Fruit fly (Drosophila melanogaster) whole organism, wandering third instar larva: ENCODE data around the gene CG34159.

Experiments
- Abd-B ChIP-seq: fragments of >200 bp; optimal IDR thresholded peaks from 2 replicates; lab custom pipeline; 2017; ENCODE audit warnings: missing biosample characterization, missing genetic modification characterization
- CG32264 ChIP-seq: fragments of 200-800 bp; sonication (Bioruptor generic); optimal IDR thresholded peaks from 2 replicates; lab custom pipeline; 2016; ENCODE audit warnings: missing biosample characterization, missing genetic modification characterization
- CG9705 ChIP-seq: fragments of 200-800 bp; sonication (Bioruptor generic); optimal IDR thresholded peaks from 2 replicates; lab custom pipeline; 2018; ENCODE audit warnings: missing biosample characterization, mild to moderate bottlenecking, missing genetic modification characterization
- Dfd ChIP-seq: fragments of >200 bp; optimal IDR thresholded peaks from 2 replicates; lab custom pipeline; 2017; ENCODE audit warnings: missing biosample characterization, missing genetic modification characterization
- Dif ChIP-seq: fragments of 200-275, 200-300 bp; sonication (Bioruptor generic); optimal IDR thresholded peaks from 2 replicates; lab custom pipeline; 2018; ENCODE audit warnings: missing biosample characterization, missing genetic modification characterization; ENCODE audit not compliant: partially characterized antibody
- HLH106 ChIP-seq: fragments of 200-800 bp; optimal IDR thresholded peaks from 3 replicates; lab custom pipeline; 2019; ENCODE audit warnings: missing biosample characterization, mild to moderate bottlenecking, missing genetic modification characterization, moderate library complexity
- Hnf4 ChIP-seq: fragments of 200-800 bp; sonication (Bioruptor generic); optimal IDR thresholded peaks from 2 replicates; lab custom pipeline; 2016; ENCODE audit warnings: missing biosample characterization, mild to moderate bottlenecking, missing genetic modification characterization
- Hr83 ChIP-seq: fragments of 200-300 bp; sonication (Bioruptor generic); optimal IDR thresholded peaks from 2 replicates; lab custom pipeline; 2016; ENCODE audit warnings: missing biosample characterization, mild to moderate bottlenecking, missing genetic modification characterization, moderate library complexity; ENCODE audit not compliant: poor library complexity, severe bottlenecking
- Jra ChIP-seq: sonication (Bioruptor generic); optimal IDR thresholded peaks from 2 replicates; lab custom pipeline; 2016; ENCODE audit warnings: missing biosample characterization, missing genetic modification characterization
- Mio ChIP-seq: sonication (Bioruptor generic); optimal IDR thresholded peaks from 2 replicates; lab custom pipeline; 2016; ENCODE audit warnings: missing biosample characterization, missing genetic modification characterization
- Myc ChIP-seq: fragments of >200 bp; optimal IDR thresholded peaks from 2 replicates; lab custom pipeline; 2017
- N ChIP-seq: fragments of >200 bp; optimal IDR thresholded peaks from 2 replicates; lab custom pipeline; 2018; ENCODE audit warnings: missing biosample characterization, missing external identifiers, missing genetic modification characterization
- OdsH ChIP-seq: fragments of 200-800 bp; sonication (Bioruptor generic); optimal IDR thresholded peaks from 2 replicates; lab custom pipeline; 2016; ENCODE audit warnings: missing biosample characterization, mild to moderate bottlenecking, missing genetic modification characterization
- Rel ChIP-seq, 2 experiments: fragments of 200-800 bp; sonication (Bioruptor generic) in 1 of 2; optimal IDR thresholded peaks; 2 replicates in 1 of 2; 3 replicates in 1 of 2; lab custom pipeline; 2016 to 2019; ENCODE audit warnings: mild to moderate bottlenecking in 2 of 2, missing biosample characterization in 2 of 2, missing genetic modification characterization in 2 of 2, moderate library complexity in 1 of 2
- br ChIP-seq: fragments of 200-800 bp; sonication (Bioruptor generic); optimal IDR thresholded peaks from 2 replicates; lab custom pipeline; 2016; ENCODE audit warnings: missing biosample characterization, missing genetic modification characterization
- brk ChIP-seq: fragments of 200-800 bp; sonication (Bioruptor generic); optimal IDR thresholded peaks from 2 replicates; lab custom pipeline; 2016; ENCODE audit warnings: missing biosample characterization, mild to moderate bottlenecking, missing genetic modification characterization
- dl ChIP-seq, 2 experiments: fragments of 175-275, 200-275 bp in 1 of 2; fragments of 200-275 bp in 1 of 2; sonication (Bioruptor generic); optimal IDR thresholded peaks; lab custom pipeline; 2018; ENCODE audit warnings: mild to moderate bottlenecking in 2 of 2, missing biosample characterization in 2 of 2, missing genetic modification characterization in 2 of 2, moderate library complexity in 2 of 2; ENCODE audit not compliant: partially characterized antibody in 2 of 2, insufficient read depth in 1 of 2
- dmrt93B ChIP-seq: fragments of 200-800 bp; sonication (Bioruptor generic); optimal IDR thresholded peaks from 2 replicates; lab custom pipeline; 2018; ENCODE audit warnings: missing biosample characterization, mild to moderate bottlenecking, missing genetic modification characterization
- dsf ChIP-seq: sonication (Bioruptor generic); optimal IDR thresholded peaks from 2 replicates; lab custom pipeline; 2016; ENCODE audit warnings: missing biosample characterization, missing genetic modification characterization, borderline replicate concordance
- ey ChIP-seq: fragments of 200-800 bp; sonication (Bioruptor generic); optimal IDR thresholded peaks from 2 replicates; lab custom pipeline; 2016; ENCODE audit warnings: missing biosample characterization, missing genetic modification characterization
- foxo ChIP-seq, 2 experiments: fragments of 200-800 bp; sonication (Bioruptor generic); optimal IDR thresholded peaks; 2 replicates in 1 of 2; 3 replicates in 1 of 2; lab custom pipeline; 2016 to 2017; ENCODE audit warnings: missing biosample characterization in 2 of 2, missing genetic modification characterization in 2 of 2
- h ChIP-seq: fragments of 200-800 bp; sonication (Bioruptor generic); optimal IDR thresholded peaks from 3 replicates; lab custom pipeline; 2016; ENCODE audit warnings: missing biosample characterization, mild to moderate bottlenecking, missing genetic modification characterization
- jim ChIP-seq: fragments of 175-275, 200-325 bp; sonication (Bioruptor generic); optimal IDR thresholded peaks from 2 replicates; lab custom pipeline; 2016; ENCODE audit warnings: missing biosample characterization, mild to moderate bottlenecking, missing genetic modification characterization
- lola ChIP-seq: fragments of >200 bp; optimal IDR thresholded peaks from 2 replicates; lab custom pipeline; 2017; ENCODE audit warnings: missing biosample characterization, missing genetic modification characterization
- pan ChIP-seq: fragments of >200 bp; optimal IDR thresholded peaks from 2 replicates; lab custom pipeline; 2017
- psq ChIP-seq: fragments of 200-800 bp; sonication (Bioruptor generic); optimal IDR thresholded peaks from 3 replicates; lab custom pipeline; 2017; ENCODE audit warnings: missing biosample characterization, mild to moderate bottlenecking, missing genetic modification characterization, moderate library complexity
- rgr ChIP-seq: fragments of 200-800 bp; sonication (Bioruptor generic); optimal IDR thresholded peaks from 3 replicates; lab custom pipeline; 2016; ENCODE audit warnings: missing biosample characterization, mild to moderate bottlenecking, missing genetic modification characterization
- sage ChIP-seq: fragments of 200-800 bp; sonication (Bioruptor generic); optimal IDR thresholded peaks from 2 replicates; lab custom pipeline; 2016; ENCODE audit warnings: missing biosample characterization, mild to moderate bottlenecking, missing genetic modification characterization
- tai ChIP-seq: sonication (Bioruptor generic); optimal IDR thresholded peaks from 2 replicates; lab custom pipeline; 2016; ENCODE audit warnings: missing biosample characterization, missing genetic modification characterization
- woc ChIP-seq: sonication (Bioruptor generic); optimal IDR thresholded peaks from 2 replicates; lab custom pipeline; 2016; ENCODE audit warnings: missing biosample characterization, mild to moderate bottlenecking, missing genetic modification characterization

The CG34159 gene

DNA sequence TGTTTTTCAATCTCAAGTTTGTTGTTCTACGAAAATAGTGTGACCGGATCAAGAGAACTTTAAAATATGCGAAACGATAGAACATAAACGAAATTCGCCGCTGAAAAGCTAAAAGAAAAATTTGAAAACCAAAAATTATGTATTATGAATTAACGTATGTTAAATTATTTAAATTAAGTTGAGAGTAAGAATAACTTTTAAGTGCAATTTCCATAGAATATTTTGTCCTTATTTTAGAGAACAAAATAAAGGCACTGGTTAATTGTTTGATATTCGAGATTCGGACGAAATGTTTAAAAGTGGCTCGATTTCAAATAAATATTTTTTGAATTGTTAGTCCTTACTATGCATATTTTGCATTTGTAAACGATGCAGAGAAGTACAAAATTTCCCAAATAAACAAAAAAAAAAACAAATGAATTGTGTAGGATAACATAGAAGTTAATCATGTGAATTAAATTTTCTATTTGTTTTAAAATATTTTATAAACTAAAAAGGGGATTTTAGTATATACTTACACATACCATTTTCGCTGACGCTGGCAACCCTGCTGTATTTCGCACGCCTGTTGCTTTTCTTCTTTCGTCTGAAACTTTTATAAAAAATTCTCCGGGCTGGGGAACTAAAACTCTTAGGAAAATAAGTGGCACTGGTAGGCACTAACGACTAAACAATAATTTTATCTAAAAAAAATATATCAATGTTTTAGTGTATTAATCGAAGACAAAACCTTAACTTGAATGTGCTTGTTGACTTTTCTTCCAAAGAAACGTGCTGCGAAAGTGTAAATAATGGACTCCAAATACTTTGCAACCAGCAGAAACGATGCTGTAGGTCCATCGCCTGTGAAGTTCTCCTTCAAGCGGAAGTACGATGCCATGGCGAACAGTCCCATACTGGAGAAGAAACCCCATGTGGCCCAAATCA is 6.8 kb upstream of the CG34159 start, which contains the start of the genes CG5727 and ath:
CG5727 (minus strand) TSS at position 51 of the 927 bp plus-strand sequence.
ath (plus strand) TSS at position 513 of the 927 bp plus-strand sequence.
- TF ChIP-seq br (GFP tag; lab: Kevin White, UChicago) (no peak), rgr (no peak), h (GFP tag; lab: Kevin White, UChicago) (no peak), CG32264 (GFP tag; lab: Kevin White, UChicago) (no peak), pan (lab: Kevin White, UChicago) (no peak), woc (peak; percentile 50), brk (GFP tag; lab: Kevin White, UChicago) (peak; percentile 1), psq (GFP tag; lab: Kevin White, UChicago) (peak; percentile 44), ey (GFP tag; lab: Kevin White, UChicago) (no peak), Myc (lab: Kevin White, UChicago) (no peak), Rel (GFP tag; optimal IDR thresholded peaks at IDR 0.05; lab: Kevin White, UChicago) (no peak), Rel (tag; optimal IDR thresholded peaks at IDR 0.05; lab: Kevin White, UChicago) (peak; percentile 33), dl (GFP tag; optimal IDR thresholded peaks at IDR 0.05; lab: Kevin White, UChicago; ENCODE audit: insufficient read depth in 1 of 2, partially characterized antibody in 2 of 2) (no peak), Hnf4 (GFP tag; lab: Kevin White, UChicago) (peak; percentile 1)

DNA sequence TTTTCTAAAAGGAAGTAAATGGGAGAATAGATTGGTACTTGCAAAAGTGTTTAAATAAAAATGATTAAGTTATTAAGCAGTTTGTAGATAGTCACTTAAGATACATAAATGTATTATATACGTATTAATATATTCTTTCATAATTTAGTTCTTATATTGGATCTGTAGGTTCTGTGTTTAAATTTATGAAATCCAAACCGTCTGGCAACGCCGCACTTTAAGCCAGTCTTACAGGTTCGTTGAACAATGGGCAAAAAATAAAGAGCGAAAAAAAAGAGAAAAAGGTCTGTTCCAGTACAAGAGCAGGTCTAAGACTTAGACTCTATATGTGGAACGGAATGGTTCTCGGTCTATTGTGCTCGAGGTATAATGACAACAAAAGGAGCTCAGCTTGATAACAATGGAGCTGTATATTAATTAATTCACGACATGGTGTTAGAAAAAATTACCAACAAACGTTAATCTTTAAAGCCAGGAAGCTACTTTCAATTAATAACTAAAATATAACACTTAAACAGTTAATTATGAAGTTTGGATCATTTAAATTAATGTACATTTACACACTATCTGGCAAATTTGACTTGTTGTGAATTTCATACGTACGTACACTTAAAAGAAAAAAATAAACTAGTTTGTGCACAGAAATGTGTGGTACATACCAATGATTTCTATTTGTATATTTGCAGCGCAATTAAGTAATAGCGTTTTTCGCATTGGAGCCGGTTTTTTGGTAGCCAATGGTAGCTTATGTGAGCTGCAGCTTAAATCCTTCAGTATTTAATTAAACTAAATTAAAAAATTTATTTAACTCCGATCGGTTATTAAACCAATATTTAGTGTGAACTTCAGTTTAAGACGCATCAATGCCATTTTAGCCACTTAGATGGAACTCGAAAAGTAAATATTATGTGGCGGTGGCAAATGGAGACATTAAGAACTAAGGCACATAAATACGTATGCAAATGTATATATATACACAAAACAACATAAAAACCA is 5.0 kb upstream of the CG34159 start, which contains the start of gene CG5731:
CG5731 (minus strand) TSS at position 946 of the 996 bp plus-strand sequence.
- TF ChIP-seq CG9705 (GFP tag; lab: Kevin White, UChicago) (no peak), Rel (GFP tag; optimal IDR thresholded peaks at IDR 0.05; lab: Kevin White, UChicago) (no peak), Rel (tag; optimal IDR thresholded peaks at IDR 0.05; lab: Kevin White, UChicago) (no peak), HLH106 (tag; lab: Kevin White, UChicago) (no peak), Hr83 (no peak), br (GFP tag; lab: Kevin White, UChicago) (no peak), jim (GFP tag; lab: Kevin White, UChicago) (no peak), lola (GFP tag; lab: Kevin White, UChicago) (no peak), tai (GFP tag; lab: Kevin White, UChicago) (no peak), rgr (no peak), Dif (no peak)

DNA sequence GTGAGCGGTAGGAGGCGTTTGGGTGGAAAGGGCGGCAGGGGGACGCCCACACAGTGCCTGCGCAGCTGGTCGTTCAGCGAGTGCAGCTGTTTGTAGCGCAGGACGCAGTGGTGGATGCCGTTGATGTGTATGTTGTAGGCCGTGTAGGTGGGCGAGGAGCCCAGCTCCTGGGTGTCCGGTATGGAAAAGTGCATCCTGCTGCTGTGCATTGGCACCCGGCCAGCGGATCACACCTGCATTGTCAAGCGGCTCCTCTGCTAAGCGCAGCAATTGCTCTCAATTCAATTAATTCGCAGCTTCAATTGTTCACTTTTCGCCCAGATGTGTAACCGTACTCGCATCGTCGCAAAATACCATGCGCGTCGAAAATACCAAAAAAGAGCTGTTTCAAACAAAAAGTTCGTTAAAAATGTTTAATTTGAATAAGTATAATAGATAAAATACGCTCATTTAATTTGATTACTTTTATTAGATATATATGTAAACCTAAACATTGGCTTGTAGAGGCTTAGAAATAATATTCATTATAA is 2.6 kb upstream of the CG34159 start, which contains the start of gene Snx17:
Snx17 (minus strand) TSS at position 329 of the 530 bp plus-strand sequence.
- no peak for TF ChIP-seq pan (lab: Kevin White, UChicago)
- no peak for TF ChIP-seq Mio (GFP tag; lab: Kevin White, UChicago)
- TF ChIP-seq jim (GFP tag; lab: Kevin White, UChicago), result no peak
- TF ChIP-seq dl (GFP tag; optimal IDR thresholded peaks at IDR 0.05; lab: Kevin White, UChicago; ENCODE audit: insufficient read depth in 1 of 2, partially characterized antibody in 2 of 2), result no peak
- TF ChIP-seq N, result no peak
- TF ChIP-seq lola (GFP tag; lab: Kevin White, UChicago), result no peak
- TF ChIP-seq Jra (GFP tag; lab: Kevin White, UChicago), result no peak

DNA sequence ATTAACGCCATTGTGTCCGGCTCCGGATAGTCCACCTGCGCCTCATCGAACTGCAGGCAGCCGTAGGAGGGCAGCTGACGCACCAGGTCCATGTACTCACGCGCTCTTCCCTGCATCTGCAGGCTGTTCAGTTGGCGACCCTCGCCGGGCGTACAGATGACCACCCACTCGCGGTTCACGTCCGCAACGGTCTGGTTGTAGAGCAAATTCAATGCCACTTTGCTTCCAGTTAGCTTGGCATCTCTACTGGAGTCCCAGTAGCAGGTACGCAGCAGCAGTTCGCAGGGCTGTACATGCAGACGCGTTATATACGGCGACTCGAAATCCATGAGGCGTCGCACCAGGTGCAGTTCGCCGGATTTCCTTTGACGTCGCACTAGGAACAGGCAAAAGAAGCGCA is 1.8 kb upstream of the CG34159 start:
- TF ChIP-seq Hr83, result no peak
- no peak for TF ChIP-seq Rel (GFP tag; optimal IDR thresholded peaks at IDR 0.05; lab: Kevin White, UChicago)
- no peak for TF ChIP-seq Rel (tag; optimal IDR thresholded peaks at IDR 0.05; lab: Kevin White, UChicago)
- no peak for TF ChIP-seq Jra (GFP tag; lab: Kevin White, UChicago)
- TF ChIP-seq woc, result no peak
- TF ChIP-seq foxo (GFP tag; optimal IDR thresholded peaks at IDR 0.05; lab: Kevin White, UChicago), result no peak
- no peak for TF ChIP-seq Abd-B (GFP tag; lab: Kevin White, UChicago)
- no peak for TF ChIP-seq brk (GFP tag; lab: Kevin White, UChicago)
- no peak for TF ChIP-seq dmrt93B (GFP tag; lab: Kevin White, UChicago)
- TF ChIP-seq N, result no peak
- no peak for TF ChIP-seq tai (GFP tag; lab: Kevin White, UChicago)
- no peak for TF ChIP-seq Dfd
- TF ChIP-seq sage, result no peak
- TF ChIP-seq dsf (GFP tag; lab: Kevin White, UChicago), result no peak
- no peak for TF ChIP-seq dl (GFP tag; optimal IDR thresholded peaks at IDR 0.05; lab: Kevin White, UChicago; ENCODE audit: insufficient read depth in 1 of 2, partially characterized antibody in 2 of 2)
- TF ChIP-seq jim (GFP tag; lab: Kevin White, UChicago), result no peak
- no peak for TF ChIP-seq Mio (GFP tag; lab: Kevin White, UChicago)
- TF ChIP-seq OdsH (GFP tag; lab: Kevin White, UChicago), result no peak
